Fruit fly (Drosophila melanogaster) whole organism, wandering third instar larva: ENCODE measurements around the gene CG11986.

Experiments used
- Hr78 ChIP-seq: fragments of >200 bp; optimal IDR thresholded peaks from 2 replicates; lab custom pipeline; 2017; ENCODE audit warnings: missing biosample characterization, missing genetic modification characterization
- brk ChIP-seq: fragments of 200-800 bp; sonication (Bioruptor generic); optimal IDR thresholded peaks from 2 replicates; lab custom pipeline; 2016; ENCODE audit warnings: missing biosample characterization, mild to moderate bottlenecking, missing genetic modification characterization
- psq ChIP-seq: fragments of 200-800 bp; sonication (Bioruptor generic); optimal IDR thresholded peaks from 3 replicates; lab custom pipeline; 2017; ENCODE audit warnings: missing biosample characterization, mild to moderate bottlenecking, missing genetic modification characterization, moderate library complexity
- usp ChIP-seq: fragments of >200 bp; optimal IDR thresholded peaks from 2 replicates; lab custom pipeline; 2017; ENCODE audit warnings: missing biosample characterization, missing genetic modification characterization
- woc ChIP-seq: sonication (Bioruptor generic); optimal IDR thresholded peaks from 2 replicates; lab custom pipeline; 2016; ENCODE audit warnings: missing biosample characterization, mild to moderate bottlenecking, missing genetic modification characterization

DNA sequence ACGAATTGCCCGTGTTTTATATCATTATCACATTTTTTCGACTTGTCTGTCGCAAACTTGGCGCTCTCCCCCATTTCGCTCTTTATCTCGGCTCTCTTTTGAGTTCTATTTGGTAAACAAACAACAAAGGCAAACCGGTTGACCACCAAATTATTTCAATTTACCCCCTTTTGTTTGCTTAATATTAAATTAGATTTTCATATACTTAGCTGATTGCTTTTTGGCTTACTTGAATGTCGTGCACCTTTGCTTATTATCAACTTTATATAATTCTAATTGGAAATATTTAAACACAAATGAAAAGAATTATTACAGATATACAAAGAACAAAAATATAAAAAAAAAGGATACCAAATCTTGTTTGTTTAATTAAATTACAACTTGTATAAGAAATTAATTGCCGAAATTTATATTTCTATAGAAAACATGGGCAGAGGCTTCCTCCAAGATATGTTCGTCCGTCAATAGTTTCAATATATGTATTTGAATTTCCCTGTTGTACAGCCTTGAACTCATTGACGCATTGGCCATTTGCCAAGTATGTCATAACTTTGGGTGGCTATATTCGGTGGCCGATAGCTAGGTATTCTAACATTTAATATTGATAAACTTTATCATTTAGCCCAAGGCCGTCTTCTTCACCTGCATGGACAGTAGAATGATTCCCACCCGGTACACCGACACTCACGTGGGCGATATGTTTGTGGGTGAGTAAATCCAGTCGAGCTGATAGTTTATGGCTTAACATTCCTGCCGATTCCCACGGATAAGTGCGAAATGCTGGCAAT lies 33.8 kb upstream of the CG11986 start:
- TF ChIP-seq psq (GFP tag; lab: Kevin White, UChicago) (no peak), Hr78 (no peak), woc (no peak), usp (GFP tag; lab: Kevin White, UChicago) (no peak), brk (GFP tag; lab: Kevin White, UChicago) (no peak)
